Worm (Caenorhabditis elegans): Measurements from ENCODE around the gene srsx-11.

DNA sequence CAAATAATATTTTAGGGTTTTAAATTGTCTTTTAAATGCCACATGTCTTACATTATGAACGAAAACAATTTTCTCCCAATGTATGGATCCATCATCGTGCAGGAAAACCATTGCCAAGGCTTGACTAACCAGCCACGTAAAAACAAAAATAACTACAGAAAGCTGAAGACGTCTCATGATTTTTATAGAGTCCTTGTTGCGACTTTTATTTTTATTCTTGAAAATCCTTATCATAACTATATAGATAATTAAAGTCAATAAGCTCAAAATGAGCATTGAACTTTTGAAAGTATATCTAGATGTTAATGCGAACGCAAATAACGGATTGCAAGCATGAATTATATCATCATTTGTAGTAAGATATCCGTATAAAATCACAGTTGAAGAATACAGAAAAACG lies 1.1 kb upstream of the srsx-11 start:
- no peak for TF ChIP-seq ZK546.5 (tag; optimal IDR thresholded peaks at IDR 0.05)
- TF ChIP-seq nhr-21 (tag; optimal IDR thresholded peaks at IDR 0.05) = no peak
- no peak for TF ChIP-seq snpc-4 (tag; optimal IDR thresholded peaks at IDR 0.05)
- no peak for TF ChIP-seq ztf-11 (tag; optimal IDR thresholded peaks at IDR 0.05)
- no peak for TF ChIP-seq lsy-2 (tag; optimal IDR thresholded peaks at IDR 0.05)
- no peak for TF ChIP-seq crh-2 (tag; optimal IDR thresholded peaks at IDR 0.05)
- TF ChIP-seq lin-39 (tag; optimal IDR thresholded peaks at IDR 0.05) = no peak
- TF ChIP-seq peb-1 (tag; optimal IDR thresholded peaks at IDR 0.05) = no peak
- TF ChIP-seq nhr-25 (tag; optimal IDR thresholded peaks at IDR 0.05) = no peak
- TF ChIP-seq zag-1 (tag; optimal IDR thresholded peaks at IDR 0.05) = no peak

All from whole organism, L2 larva.